Worm (Caenorhabditis elegans): Measurements from ENCODE around the gene dkf-2.
A peak's percentile ranks its signal among the peaks of the same experiment; 100 is the strongest.

- TF ChIP-seq lsy-2 (tag; optimal IDR thresholded peaks at IDR 0.05) (peak; percentile 52), ces-1 (GFP tag; optimal IDR thresholded peaks at IDR 0.05) (peak; percentile 23), zip-8 (tag; optimal IDR thresholded peaks at IDR 0.05) (no peak), elt-3 (tag; optimal IDR thresholded peaks at IDR 0.05) (no peak), pha-4 (tag; optimal IDR thresholded peaks at IDR 0.05) (peak; percentile 47), drap-1 (GFP tag; optimal IDR thresholded peaks at IDR 0.05) (peak; percentile 30), cnd-1 (tag; optimal IDR thresholded peaks at IDR 0.05) (no peak), snpc-4 (tag; optimal IDR thresholded peaks at IDR 0.05) (no peak), hlh-1 (tag; optimal IDR thresholded peaks at IDR 0.05) (no peak), mls-2 (tag; optimal IDR thresholded peaks at IDR 0.05) (no peak), mep-1 (tag; optimal IDR thresholded peaks at IDR 0.05) (peak; percentile 15), blmp-1 (tag; optimal IDR thresholded peaks at IDR 0.05) (no peak), nhr-12 (tag; optimal IDR thresholded peaks at IDR 0.05) (no peak), lin-13 (tag; optimal IDR thresholded peaks at IDR 0.05) (peak; percentile 65)
These were observed 47.5 kb downstream of the dkf-2 start, which contains the start of the genes ctps-1 and pus-1 for ce11 chrV:16794828-16795354.
